Fruit fly (Drosophila melanogaster) S2 (cell line): ENCODE results near the gene Vsx1.

Experiments used
- CG8478 ChIP-seq: fragments of >200 bp; optimal IDR thresholded peaks from 2 replicates; lab custom pipeline; 2018
- CTCF ChIP-seq, 2 experiments: fragments of >200 bp; optimal IDR thresholded peaks; 2 replicates each; lab custom pipeline; 2018

dm6 chrX:5614367-5614766, 20.3 kb downstream of the Vsx1 start, which contains the start of gene CG34435:
- no peak for TF ChIP-seq CG8478 (lab: Kevin White, UChicago)
- TF ChIP-seq CTCF (optimal IDR thresholded peaks at IDR 0.05; lab: Kevin White, UChicago): no peak
